Fruit fly (Drosophila melanogaster) whole organism, embryonic: ENCODE measurements around the gene lili.

Experiments
- ATbp ChIP-seq: fragments of 200-800 bp; sonication (Bioruptor generic); optimal IDR thresholded peaks from 2 replicates; lab custom pipeline; 2017; ENCODE audit warnings: missing biosample characterization, mild to moderate bottlenecking, missing genetic modification characterization, missing genetic modification reagents
- Ada2b ChIP-seq: fragments of 200-800 bp; sonication (Bioruptor generic); IDR thresholded peaks from 2 replicates; pipeline ENCODE4 v1.3.6; 2022; ENCODE audit warnings: missing biosample characterization, missing genetic modification characterization
- BEAF-32 ChIP-seq: fragments of 200-800 bp; sonication (Bioruptor generic); optimal IDR thresholded peaks from 3 replicates; lab custom pipeline; 2017; ENCODE audit warnings: missing biosample characterization, missing genetic modification characterization, mild to moderate bottlenecking, moderate library complexity, missing genetic modification reagents
- Blimp-1 ChIP-seq: fragments of 200-800 bp; sonication (Bioruptor generic); optimal IDR thresholded peaks from 3 replicates; lab custom pipeline; 2018; ENCODE audit warnings: missing biosample characterization, missing genetic modification characterization, mild to moderate bottlenecking, moderate library complexity, missing genetic modification reagents
- CG11560 ChIP-seq: fragments of 200-800 bp; sonication (Bioruptor generic); IDR thresholded peaks from 3 replicates; pipeline ENCODE4 v1.3.6; 2022; ENCODE audit warnings: missing biosample characterization, missing genetic modification characterization
- CG12071 ChIP-seq: fragments of 200-800 bp; sonication (Bioruptor generic); optimal IDR thresholded peaks from 3 replicates; lab custom pipeline; 2018; ENCODE audit warnings: missing biosample characterization, mild to moderate bottlenecking, missing genetic modification characterization
- CG15269 ChIP-seq: fragments of 200-800 bp; sonication (Bioruptor generic); optimal IDR thresholded peaks from 2 replicates; lab custom pipeline; 2018; ENCODE audit warnings: missing biosample characterization, mild to moderate bottlenecking, missing genetic modification characterization, moderate library complexity
- CG1529 ChIP-seq: fragments of 200-800 bp; sonication (Bioruptor generic); optimal IDR thresholded peaks from 3 replicates; lab custom pipeline; 2018; ENCODE audit warnings: missing biosample characterization, missing genetic modification characterization
- CG18764 ChIP-seq: fragments of 200-800 bp; sonication (Bioruptor generic); optimal IDR thresholded peaks from 3 replicates; lab custom pipeline; 2016; ENCODE audit warnings: missing biosample characterization, missing genetic modification characterization
- CG3065 ChIP-seq: fragments of 200-800 bp; sonication (Bioruptor generic); optimal IDR thresholded peaks from 2 replicates; lab custom pipeline; 2016; ENCODE audit warnings: missing biosample characterization, missing genetic modification characterization
- CG3407 ChIP-seq: fragments of 200-800 bp; sonication (Bioruptor generic); optimal IDR thresholded peaks from 2 replicates; lab custom pipeline; 2018; ENCODE audit warnings: missing biosample characterization, mild to moderate bottlenecking, missing genetic modification characterization
- CG6683 ChIP-seq: fragments of 200-800 bp; sonication (Bioruptor generic); optimal IDR thresholded peaks from 2 replicates; lab custom pipeline; 2017; ENCODE audit warnings: missing biosample characterization, mild to moderate bottlenecking, missing genetic modification characterization, missing genetic modification reagents
- CG7271 ChIP-seq: fragments of 200-800 bp; sonication (Bioruptor generic); optimal IDR thresholded peaks from 2 replicates; lab custom pipeline; 2018; ENCODE audit warnings: missing biosample characterization, mild to moderate bottlenecking, missing genetic modification characterization, moderate library complexity
- CG8765 ChIP-seq: fragments of 200-800 bp; sonication (Bioruptor generic); IDR thresholded peaks from 2 replicates; pipeline ENCODE4 v1.3.6; 2022; ENCODE audit warnings: missing biosample characterization, missing genetic modification characterization
- CG9727 ChIP-seq: fragments of 200-800 bp; sonication (Bioruptor generic); optimal IDR thresholded peaks from 3 replicates; lab custom pipeline; 2017; ENCODE audit warnings: missing biosample characterization, mild to moderate bottlenecking, missing genetic modification characterization
- Dfd ChIP-seq, 2 experiments: fragments of >200 bp; optimal IDR thresholded peaks; 2 replicates each; lab custom pipeline; 2017; ENCODE audit warnings: missing biosample characterization in 2 of 2, missing genetic modification characterization in 2 of 2
- Dip2 ChIP-seq: fragments of 200-800 bp; sonication (Bioruptor generic); IDR thresholded peaks from 2 replicates; pipeline ENCODE4 v1.3.6; 2022; ENCODE audit warnings: missing biosample characterization, missing genetic modification characterization
- GATAe ChIP-seq: fragments of 200-800 bp; sonication (Bioruptor generic); conservative IDR thresholded peaks from 2 replicates; pipeline ENCODE4 v1.3.6; 2022; ENCODE audit warnings: missing biosample characterization, missing genetic modification characterization
- Gug ChIP-seq: fragments of 200-800 bp; sonication (Bioruptor generic); IDR thresholded peaks from 4 replicates; pipeline ENCODE4 v1.3.6; 2022; ENCODE audit warnings: missing biosample characterization, missing genetic modification characterization
- HHEX ChIP-seq: fragments of 200-800 bp; sonication (Bioruptor generic); optimal IDR thresholded peaks from 3 replicates; lab custom pipeline; 2017; ENCODE audit warnings: missing biosample characterization, mild to moderate bottlenecking, missing genetic modification characterization, missing genetic modification reagents
- HLH4C ChIP-seq: fragments of 200-800 bp; sonication (Bioruptor generic); IDR thresholded peaks from 3 replicates; pipeline ENCODE4 v1.3.6; 2022; ENCODE audit warnings: missing biosample characterization, missing genetic modification characterization; ENCODE audit not compliant: partially characterized antibody
- Hand ChIP-seq: fragments of 200-800 bp; sonication (Bioruptor generic); optimal IDR thresholded peaks from 2 replicates; lab custom pipeline; 2017; ENCODE audit warnings: mild to moderate bottlenecking, missing biosample characterization, missing genetic modification reagents, missing genetic modification characterization
- Hr3 ChIP-seq: fragments of 200-800 bp; sonication (Bioruptor generic); optimal IDR thresholded peaks from 3 replicates; lab custom pipeline; 2016; ENCODE audit warnings: missing biosample characterization, missing genetic modification characterization
- Lpt ChIP-seq: fragments of >200 bp; optimal IDR thresholded peaks from 2 replicates; lab custom pipeline; 2018; ENCODE audit warnings: missing biosample characterization, missing genetic modification characterization
- Max ChIP-seq: fragments of 200-800 bp; sonication (Bioruptor generic); optimal IDR thresholded peaks from 2 replicates; lab custom pipeline; 2016; ENCODE audit warnings: missing biosample characterization, mild to moderate bottlenecking, missing genetic modification characterization
- Nf-YC ChIP-seq: fragments of 200-800 bp; optimal IDR thresholded peaks from 3 replicates; lab custom pipeline; 2019; ENCODE audit warnings: missing biosample characterization, mild to moderate bottlenecking, missing genetic modification characterization, moderate library complexity
- Ssrp ChIP-seq: fragments of 200-800 bp; sonication (Bioruptor generic); optimal IDR thresholded peaks from 2 replicates; lab custom pipeline; 2018; ENCODE audit warnings: missing biosample characterization, mild to moderate bottlenecking, missing genetic modification characterization, moderate library complexity
- ab ChIP-seq: fragments of 200-800 bp; sonication (Bioruptor generic); optimal IDR thresholded peaks from 2 replicates; lab custom pipeline; 2016; ENCODE audit warnings: missing biosample characterization, missing genetic modification characterization
- bcd ChIP-seq: fragments of 200-800 bp; sonication (Bioruptor generic); optimal IDR thresholded peaks from 2 replicates; lab custom pipeline; 2017; ENCODE audit warnings: missing biosample characterization, mild to moderate bottlenecking, missing genetic modification characterization
- ci ChIP-seq: fragments of 200-800 bp; sonication (Bioruptor generic); IDR thresholded peaks from 3 replicates; pipeline ENCODE4 v1.3.6; 2022; ENCODE audit warnings: missing biosample characterization, missing genetic modification characterization
- crc ChIP-seq: fragments of 200-800 bp; sonication (Bioruptor generic); optimal IDR thresholded peaks from 2 replicates; lab custom pipeline; 2016; ENCODE audit warnings: missing biosample characterization, missing genetic modification characterization
- crol ChIP-seq: fragments of 200-800 bp; sonication (Bioruptor generic); IDR thresholded peaks from 2 replicates; pipeline ENCODE4 v1.3.6; 2022; ENCODE audit warnings: missing biosample characterization, missing genetic modification characterization
- dimm ChIP-seq: fragments of 200-800 bp; sonication (Bioruptor generic); IDR thresholded peaks from 2 replicates; pipeline ENCODE4 v1.3.6; 2022; ENCODE audit warnings: missing biosample characterization, missing genetic modification characterization
- disco-r ChIP-seq: fragments of 200-800 bp; sonication (Bioruptor generic); optimal IDR thresholded peaks from 2 replicates; lab custom pipeline; 2016; ENCODE audit warnings: missing biosample characterization, missing genetic modification characterization
- dmrt11E ChIP-seq: fragments of 200-800 bp; sonication (Bioruptor generic); optimal IDR thresholded peaks from 3 replicates; lab custom pipeline; 2018; ENCODE audit warnings: missing biosample characterization, mild to moderate bottlenecking, missing genetic modification characterization, moderate library complexity
- fd64A ChIP-seq: fragments of 200-800 bp; sonication (Bioruptor generic); optimal IDR thresholded peaks from 3 replicates; lab custom pipeline; 2018; ENCODE audit warnings: missing biosample characterization, mild to moderate bottlenecking, missing genetic modification characterization
- hbn ChIP-seq: fragments of 200-800 bp; sonication (Bioruptor generic); IDR thresholded peaks from 2 replicates; pipeline ENCODE4 v1.3.6; 2022; ENCODE audit warnings: missing biosample characterization, missing genetic modification characterization; ENCODE audit not compliant: partially characterized antibody
- jumu ChIP-seq: fragments of 200-800 bp; sonication (Bioruptor generic); optimal IDR thresholded peaks from 3 replicates; lab custom pipeline; 2016; ENCODE audit warnings: missing biosample characterization, missing genetic modification characterization
- kah ChIP-seq: fragments of 200-800 bp; sonication (Bioruptor generic); optimal IDR thresholded peaks from 2 replicates; lab custom pipeline; 2018; ENCODE audit warnings: missing biosample characterization, mild to moderate bottlenecking, missing genetic modification characterization
- ken ChIP-seq: fragments of 200-800 bp; sonication (Bioruptor generic); IDR thresholded peaks from 3 replicates; pipeline ENCODE4 v1.3.6; 2022; ENCODE audit warnings: missing biosample characterization, missing genetic modification characterization
- nerfin-1 ChIP-seq: fragments of 200-800 bp; sonication (Bioruptor generic); optimal IDR thresholded peaks from 3 replicates; lab custom pipeline; 2019; ENCODE audit warnings: missing biosample characterization, mild to moderate bottlenecking, missing genetic modification characterization, moderate library complexity
- nmo ChIP-seq: fragments of 200-800 bp; sonication (Bioruptor generic); optimal IDR thresholded peaks from 2 replicates; lab custom pipeline; 2018; ENCODE audit warnings: missing biosample characterization, mild to moderate bottlenecking, missing genetic modification characterization, moderate library complexity
- onecut ChIP-seq: fragments of 200-800 bp; sonication (Bioruptor generic); IDR thresholded peaks from 2 replicates; pipeline ENCODE4 v1.3.6; 2022; ENCODE audit warnings: missing biosample characterization, missing genetic modification characterization
- peb ChIP-seq: fragments of 200-800 bp; sonication (Bioruptor generic); IDR thresholded peaks from 2 replicates; pipeline ENCODE4 v1.3.6; 2022; ENCODE audit warnings: missing biosample characterization, missing genetic modification characterization
- prd ChIP-seq, 3 experiments: fragments of >200 bp in 2 of 3; fragments of 200-800 bp in 1 of 3; sonication (Bioruptor generic) in 1 of 3; optimal IDR thresholded peaks in 2 of 3; IDR thresholded peaks in 1 of 3; 2 replicates in 2 of 3; 3 replicates in 1 of 3; pipeline versions ENCODE4 v1.3.6 to Lab custom; 2017 to 2022; ENCODE audit warnings: missing biosample characterization in 1 of 3, missing genetic modification characterization in 1 of 3
- rib ChIP-seq: fragments of 200-800 bp; sonication (Bioruptor generic); IDR thresholded peaks from 2 replicates; pipeline ENCODE4 v1.3.6; 2022; ENCODE audit warnings: missing biosample characterization, missing genetic modification characterization
- ro ChIP-seq: fragments of 200-800 bp; sonication (Bioruptor generic); IDR thresholded peaks from 2 replicates; pipeline ENCODE4 v1.3.6; 2022; ENCODE audit warnings: missing biosample characterization, missing genetic modification characterization
- run ChIP-seq: fragments of 200-800 bp; sonication (Bioruptor generic); optimal IDR thresholded peaks from 3 replicates; lab custom pipeline; 2018; ENCODE audit warnings: missing biosample characterization, mild to moderate bottlenecking, missing genetic modification characterization
- stc ChIP-seq: fragments of 200-800 bp; sonication (Bioruptor generic); IDR thresholded peaks from 2 replicates; pipeline ENCODE4 v1.3.6; 2022; ENCODE audit warnings: missing biosample characterization, missing genetic modification characterization
- z ChIP-seq: fragments of 200-800 bp; sonication (Bioruptor generic); IDR thresholded peaks from 3 replicates; pipeline ENCODE4 v1.3.6; 2022; ENCODE audit warnings: missing biosample characterization, missing genetic modification characterization

Gene lili

dm6 chr3R:24787042-24787565 is 26.7 kb downstream of the lili start, which contains the start of gene CG5805 (continued):
- TF ChIP-seq CG15269 (tag; lab: Kevin White, UChicago) = peak; percentile 78
- peak; percentile 77 for TF ChIP-seq stc (GFP tag; lab: Robert Waterston, UW)
- peak; percentile 73 for TF ChIP-seq fd64A (GFP tag; lab: Kevin White, UChicago)
- TF ChIP-seq CG3065 = peak; percentile 45
- TF ChIP-seq Ssrp (tag; lab: Kevin White, UChicago) = peak; percentile 58
- 0 out of 2 replicates have a peak, but pooled peaks have one; percentile 39 for TF ChIP-seq rib
- TF ChIP-seq CG9727 (GFP tag; lab: Kevin White, UChicago) = peak; percentile 90
- peak; percentile 50 for TF ChIP-seq peb
- no peak for TF ChIP-seq Dfd (GFP tag; optimal IDR thresholded peaks at IDR 0.05; lab: Kevin White, UChicago)
- no peak for TF ChIP-seq ab
- peak; percentile 82 for TF ChIP-seq onecut (GFP tag; lab: Robert Waterston, UW)
- TF ChIP-seq HHEX (GFP tag; lab: Kevin White, UChicago) = peak; percentile 93
- peak; percentile 79 for TF ChIP-seq CG3407 (GFP tag; lab: Kevin White, UChicago)
- TF ChIP-seq Lpt (GFP tag; lab: Kevin White, UChicago) = no peak
- TF ChIP-seq ken (GFP tag; lab: Robert Waterston, UW) = peak; percentile 89
- peak; percentile 76 for TF ChIP-seq CG6683 (GFP tag; lab: Kevin White, UChicago)
- TF ChIP-seq jumu = peak; percentile 17
- no peak for TF ChIP-seq prd (optimal IDR thresholded peaks at IDR 0.05; lab: Kevin White, UChicago)
- TF ChIP-seq prd (GFP tag; IDR thresholded peaks at IDR 0.05; lab: Robert Waterston, UW) = peak; percentile 65; the same call in 2 of the 3 replicates
- TF ChIP-seq ci (GFP tag; lab: Robert Waterston, UW) = peak; percentile 97
- TF ChIP-seq ATbp (GFP tag; lab: Kevin White, UChicago) = peak; percentile 70
- peak; percentile 31 for TF ChIP-seq run (tag; lab: Kevin White, UChicago)
- TF ChIP-seq ro = peak; percentile 18; the same call in 1 of the 2 replicates
- TF ChIP-seq z (GFP tag; lab: Robert Waterston, UW) = no peak
- TF ChIP-seq CG1529 (GFP tag; lab: Kevin White, UChicago) = peak; percentile 70
- peak; percentile 60 for TF ChIP-seq GATAe
- peak; percentile 75 for TF ChIP-seq nerfin-1
- TF ChIP-seq nmo (GFP tag; lab: Kevin White, UChicago) = peak; percentile 86
- TF ChIP-seq Hr3 (GFP tag; lab: Kevin White, UChicago) = peak; percentile 58
- no peak; the same call in 2 of the 3 replicates for TF ChIP-seq CG11560 (tag; lab: Robert Waterston, UW)
- no peak for TF ChIP-seq CG8765
- TF ChIP-seq CG7271 (tag; lab: Kevin White, UChicago) = peak; percentile 89
- TF ChIP-seq kah (GFP tag; lab: Kevin White, UChicago) = peak; percentile 82
- TF ChIP-seq Hand = peak; percentile 10
- peak; percentile 88 for TF ChIP-seq crol
- no peak for TF ChIP-seq Nf-YC (tag; lab: Kevin White, UChicago)
- TF ChIP-seq, all 482 proteins: peak for 391

dm6 chr3R:24778218-24778739 is 35.5 kb downstream of the lili start:
- no peak for TF ChIP-seq CG12071
- TF ChIP-seq crc (GFP tag; lab: Kevin White, UChicago) = no peak
- peak; percentile 96 for TF ChIP-seq Blimp-1 (GFP tag; lab: Kevin White, UChicago)
- no peak for TF ChIP-seq disco-r
- TF ChIP-seq Dip2 = no peak
- no peak for TF ChIP-seq hbn
- no peak for TF ChIP-seq CG18764 (GFP tag; lab: Kevin White, UChicago)
- TF ChIP-seq Ada2b (GFP tag; lab: Robert Waterston, UW) = no peak
- no peak for TF ChIP-seq ATbp (GFP tag; lab: Kevin White, UChicago)
- TF ChIP-seq BEAF-32 (GFP tag; lab: Kevin White, UChicago) = no peak
- no peak for TF ChIP-seq dmrt11E
- no peak for TF ChIP-seq crol
- no peak for TF ChIP-seq bcd
- no peak for TF ChIP-seq HLH4C (GFP tag; lab: Robert Waterston, UW)
- TF ChIP-seq Max (GFP tag; lab: Kevin White, UChicago) = no peak
- no peak for TF ChIP-seq Gug (GFP tag; lab: Robert Waterston, UW)
- TF ChIP-seq dimm (GFP tag; lab: Robert Waterston, UW) = 0 out of 2 replicates have a peak, but pooled peaks have one; percentile 7
